Fruit fly (Drosophila melanogaster) whole organism, prepupa: Measurements from ENCODE around the gene CG46244.

Experiments used
- Blimp-1 ChIP-seq: fragments of 200-800 bp; sonication (Bioruptor generic); optimal IDR thresholded peaks from 3 replicates; lab custom pipeline; 2017; ENCODE audit warnings: missing biosample characterization, missing genetic modification characterization, mild to moderate bottlenecking, moderate library complexity, missing genetic modification reagents
- CG10631 ChIP-seq: fragments of 200-800 bp; sonication (Bioruptor generic); optimal IDR thresholded peaks from 2 replicates; lab custom pipeline; 2016; ENCODE audit warnings: missing biosample characterization, missing genetic modification characterization
- CG10669 ChIP-seq: fragments of 200-800 bp; sonication (Bioruptor generic); optimal IDR thresholded peaks from 3 replicates; lab custom pipeline; 2018; ENCODE audit warnings: missing biosample characterization, mild to moderate bottlenecking, missing genetic modification characterization, moderate library complexity
- CG11294 ChIP-seq: fragments of 200-800 bp; sonication (Bioruptor generic); IDR thresholded peaks from 2 replicates; pipeline ENCODE4 v1.3.6; 2022; ENCODE audit warnings: missing biosample characterization, missing genetic modification characterization
- CG15336 ChIP-seq: fragments of 200-800 bp; sonication (Bioruptor generic); IDR thresholded peaks from 2 replicates; pipeline ENCODE4 v1.3.6; 2022; ENCODE audit warnings: missing biosample characterization, missing genetic modification characterization
- CG16779 ChIP-seq: fragments of 200-800 bp; sonication (Bioruptor generic); optimal IDR thresholded peaks from 3 replicates; lab custom pipeline; 2017; ENCODE audit warnings: missing biosample characterization, mild to moderate bottlenecking, missing genetic modification characterization
- CG3032 ChIP-seq: fragments of 200-800 bp; optimal IDR thresholded peaks from 2 replicates; lab custom pipeline; 2019; ENCODE audit warnings: missing biosample characterization, mild to moderate bottlenecking, missing genetic modification characterization, moderate library complexity
- CG31627 ChIP-seq: fragments of 200-800 bp; sonication (Bioruptor generic); optimal IDR thresholded peaks from 3 replicates; lab custom pipeline; 2016; ENCODE audit warnings: missing biosample characterization, missing genetic modification characterization
- CG32006 ChIP-seq: fragments of 200-800 bp; sonication (Bioruptor generic); optimal IDR thresholded peaks from 3 replicates; lab custom pipeline; 2017; ENCODE audit warnings: missing biosample characterization, mild to moderate bottlenecking, missing genetic modification characterization
- CG3919 ChIP-seq: fragments of 200-800 bp; sonication (Bioruptor generic); optimal IDR thresholded peaks from 3 replicates; lab custom pipeline; 2016; ENCODE audit warnings: missing biosample characterization, missing genetic modification characterization
- CG4318 ChIP-seq: fragments of 200-800 bp; sonication (Bioruptor generic); optimal IDR thresholded peaks from 3 replicates; lab custom pipeline; 2017; ENCODE audit warnings: missing biosample characterization, mild to moderate bottlenecking, missing genetic modification characterization
- CG6163 ChIP-seq: fragments of 200-800 bp; sonication (Bioruptor generic); IDR thresholded peaks from 3 replicates; pipeline ENCODE4 v1.3.6; 2022; ENCODE audit warnings: missing biosample characterization, missing genetic modification characterization
- CG6808 ChIP-seq: fragments of 200-800 bp; sonication (Bioruptor generic); optimal IDR thresholded peaks from 3 replicates; lab custom pipeline; 2017; ENCODE audit warnings: missing biosample characterization, missing genetic modification characterization, mild to moderate bottlenecking, moderate library complexity, missing genetic modification reagents
- CG7368 ChIP-seq: fragments of 200-800 bp; sonication (Bioruptor generic); optimal IDR thresholded peaks from 3 replicates; lab custom pipeline; 2016; ENCODE audit warnings: missing biosample characterization, missing genetic modification characterization
- CG8119 ChIP-seq: fragments of 200-800 bp; sonication (Bioruptor generic); IDR thresholded peaks from 3 replicates; pipeline ENCODE4 v1.3.6; 2022; ENCODE audit warnings: missing biosample characterization, missing genetic modification characterization
- CG8319 ChIP-seq: fragments of 200-800 bp; sonication (Bioruptor generic); optimal IDR thresholded peaks from 3 replicates; lab custom pipeline; 2016; ENCODE audit warnings: missing biosample characterization, missing genetic modification characterization
- Eip75B ChIP-seq: fragments of 200-800 bp; sonication (Bioruptor generic); optimal IDR thresholded peaks from 3 replicates; lab custom pipeline; 2016; ENCODE audit warnings: missing biosample characterization, missing genetic modification characterization
- Eip78C ChIP-seq: fragments of 200-800 bp; sonication (Bioruptor generic); peaks from one replicate; lab custom pipeline; 2016; ENCODE audit warnings: missing biosample characterization, missing genetic modification characterization
- Eip93F ChIP-seq: fragments of 200-800 bp; sonication (Bioruptor generic); optimal IDR thresholded peaks from 2 replicates; lab custom pipeline; 2016; ENCODE audit warnings: missing biosample characterization, mild to moderate bottlenecking, missing genetic modification characterization
- Hr38 ChIP-seq: sonication (Bioruptor generic); optimal IDR thresholded peaks from 2 replicates; lab custom pipeline; 2016; ENCODE audit warnings: missing biosample characterization, missing genetic modification characterization
- Hr4 ChIP-seq: fragments of 200-800 bp; sonication (Bioruptor generic); optimal IDR thresholded peaks from 3 replicates; lab custom pipeline; 2016; ENCODE audit warnings: missing biosample characterization, missing genetic modification characterization
- OdsH ChIP-seq: fragments of 200-800 bp; sonication (Bioruptor generic); optimal IDR thresholded peaks from 3 replicates; lab custom pipeline; 2016; ENCODE audit warnings: missing biosample characterization, missing genetic modification characterization
- Smox ChIP-seq: fragments of 200-800 bp; sonication (Bioruptor generic); optimal IDR thresholded peaks from 3 replicates; lab custom pipeline; 2016; ENCODE audit warnings: missing biosample characterization, missing genetic modification characterization
- Sox14 ChIP-seq: fragments of 200-800 bp; sonication (Bioruptor generic); optimal IDR thresholded peaks from 3 replicates; lab custom pipeline; 2016; ENCODE audit warnings: missing biosample characterization, missing genetic modification characterization
- acj6 ChIP-seq: fragments of 200-800 bp; sonication (Bioruptor generic); optimal IDR thresholded peaks from 3 replicates; lab custom pipeline; 2016; ENCODE audit warnings: missing biosample characterization, missing genetic modification characterization
- cyc ChIP-seq: fragments of 200-800 bp; sonication (Bioruptor generic); optimal IDR thresholded peaks from 3 replicates; lab custom pipeline; 2016; ENCODE audit warnings: missing biosample characterization, missing genetic modification characterization
- fd85E ChIP-seq: fragments of 200-800 bp; sonication (Bioruptor generic); optimal IDR thresholded peaks from 3 replicates; lab custom pipeline; 2016; ENCODE audit warnings: missing biosample characterization, missing genetic modification characterization
- fkh ChIP-seq: fragments of 200-800 bp; sonication (Bioruptor generic); optimal IDR thresholded peaks from 3 replicates; lab custom pipeline; 2017; ENCODE audit warnings: missing biosample characterization, mild to moderate bottlenecking, missing genetic modification characterization, moderate library complexity
- lz ChIP-seq: fragments of 200-800 bp; sonication (Bioruptor generic); optimal IDR thresholded peaks from 3 replicates; lab custom pipeline; 2016; ENCODE audit warnings: missing biosample characterization, missing genetic modification characterization
- net ChIP-seq: fragments of 200-800 bp; sonication (Bioruptor generic); optimal IDR thresholded peaks from 3 replicates; lab custom pipeline; 2016; ENCODE audit warnings: missing biosample characterization, missing genetic modification characterization
- pdm3 ChIP-seq: fragments of 200-800 bp; sonication (Bioruptor generic); optimal IDR thresholded peaks from 3 replicates; lab custom pipeline; 2016; ENCODE audit warnings: missing biosample characterization, missing genetic modification characterization
- salr ChIP-seq, 2 experiments: fragments of 200-800 bp; sonication (Bioruptor generic); optimal IDR thresholded peaks; 3 replicates each; lab custom pipeline; 2016 to 2018; ENCODE audit warnings: missing biosample characterization in 2 of 2, missing genetic modification characterization in 2 of 2, mild to moderate bottlenecking in 1 of 2
- svp ChIP-seq: fragments of 200-800 bp; sonication (Bioruptor generic); peaks from one replicate; lab custom pipeline; 2016; ENCODE audit warnings: missing biosample characterization, missing genetic modification characterization
- topi ChIP-seq: fragments of 200-800 bp; sonication (Bioruptor generic); optimal IDR thresholded peaks from 3 replicates; lab custom pipeline; 2016; ENCODE audit warnings: missing biosample characterization, missing genetic modification characterization

Gene CG46244

DNA sequence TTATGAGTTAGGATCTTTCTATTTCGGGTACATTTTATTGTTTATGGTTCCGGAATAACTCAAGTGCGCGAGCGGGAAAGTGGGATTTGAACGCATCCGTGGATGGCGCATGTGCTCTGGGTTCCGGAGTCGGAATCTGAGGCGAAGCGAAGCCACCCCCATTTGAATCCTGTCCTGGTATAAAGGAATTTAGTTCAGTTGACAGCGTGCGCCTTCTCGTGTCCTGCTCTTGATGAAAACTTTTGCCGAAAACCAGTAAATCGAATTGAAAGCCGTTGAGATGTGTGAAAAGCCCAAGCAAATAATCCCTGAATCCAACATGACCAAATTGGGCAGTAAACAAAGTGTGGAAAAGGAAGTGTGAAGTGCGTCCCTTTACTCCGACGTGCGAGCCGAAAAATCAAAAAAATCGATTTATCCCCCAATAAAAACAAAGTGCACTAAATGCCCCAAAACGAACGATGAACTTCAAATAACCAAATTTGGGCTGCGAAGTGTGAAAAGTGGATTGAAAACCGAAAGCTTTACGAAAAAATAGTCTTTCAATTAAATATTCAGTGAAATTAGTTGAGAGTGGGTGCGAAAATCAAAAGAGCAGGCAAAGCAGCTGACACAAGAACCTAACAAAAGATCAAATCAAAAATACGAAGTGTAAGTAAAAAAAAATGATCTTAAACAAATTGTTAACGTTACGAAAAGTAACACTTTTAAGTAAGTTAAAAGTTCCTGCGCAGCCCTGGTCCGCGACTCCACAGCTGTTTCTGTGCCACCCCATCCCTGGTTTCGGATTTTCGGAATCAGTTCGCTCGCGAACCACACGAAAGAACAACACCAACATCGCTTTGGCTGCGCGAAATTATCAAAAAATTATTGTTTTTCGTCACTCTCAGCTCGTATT is 19.7 kb upstream of the CG46244 start, which contains the start of gene Lar (continued):
- TF ChIP-seq Sox14 (GFP tag; lab: Kevin White, UChicago) (peak; percentile 59), CG31627 (GFP tag; lab: Kevin White, UChicago) (peak; percentile 67), Blimp-1 (GFP tag; lab: Kevin White, UChicago) (no peak), CG3032 (peak; percentile 47), Eip75B (GFP tag; lab: Kevin White, UChicago) (peak; percentile 63), CG16779 (tag; lab: Kevin White, UChicago) (no peak), CG4318 (GFP tag; lab: Kevin White, UChicago) (no peak), Smox (GFP tag; lab: Kevin White, UChicago) (peak; percentile 26), CG10669 (GFP tag; lab: Kevin White, UChicago) (peak; percentile 22), pdm3 (GFP tag; lab: Kevin White, UChicago) (peak; percentile 55)

DNA sequence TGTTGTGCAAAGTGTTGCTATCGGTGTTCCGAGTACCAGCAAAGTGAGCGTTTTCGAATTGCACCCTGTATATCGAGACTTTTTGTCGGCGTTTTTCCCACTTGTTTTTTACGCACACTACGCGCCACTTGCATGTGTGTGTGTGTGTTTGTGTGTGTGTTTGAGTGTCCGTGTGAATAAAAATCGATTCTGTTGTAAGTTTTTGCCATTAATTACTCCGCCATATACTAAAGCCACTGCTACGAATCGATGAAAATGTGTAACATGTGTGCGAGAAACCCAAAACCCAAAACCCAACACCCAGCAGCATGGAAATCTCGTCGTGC is 19.1 kb upstream of the CG46244 start:
- TF ChIP-seq CG15336: no peak
- TF ChIP-seq CG32006 (GFP tag; lab: Kevin White, UChicago): peak; percentile 29
- TF ChIP-seq, all 60 proteins: peak for 1

DNA sequence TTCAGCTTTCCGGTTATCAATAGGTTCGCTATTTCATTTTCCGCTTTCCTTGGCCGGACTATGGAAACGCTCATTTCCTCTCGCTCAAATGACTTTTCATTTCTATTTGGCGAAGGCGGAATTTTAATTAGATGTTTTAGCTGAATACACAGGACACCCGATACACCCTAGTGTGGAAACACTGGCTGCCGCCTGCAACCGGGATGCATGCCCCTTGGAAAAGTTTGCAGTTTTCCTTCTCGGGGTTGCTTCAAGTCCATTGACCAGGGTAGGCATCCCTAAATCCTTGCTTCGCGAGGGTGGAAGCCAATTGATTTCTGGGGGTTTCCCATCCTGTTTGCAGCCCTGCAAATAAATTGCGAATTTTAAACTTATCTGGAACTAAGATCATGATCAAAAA is 17.4 kb upstream of the CG46244 start:
- TF ChIP-seq Sox14 (GFP tag; lab: Kevin White, UChicago) (no peak), CG10631 (no peak), Hr4 (GFP tag; lab: Kevin White, UChicago) (no peak), Eip93F (GFP tag; lab: Kevin White, UChicago) (no peak), CG6808 (GFP tag; lab: Kevin White, UChicago) (no peak), svp (GFP tag; lab: Kevin White, UChicago) (no peak), CG11294 (no peak), pdm3 (GFP tag; lab: Kevin White, UChicago) (no peak), CG10669 (GFP tag; lab: Kevin White, UChicago) (no peak), Eip75B (GFP tag; lab: Kevin White, UChicago) (no peak), lz (GFP tag; lab: Kevin White, UChicago) (no peak)

DNA sequence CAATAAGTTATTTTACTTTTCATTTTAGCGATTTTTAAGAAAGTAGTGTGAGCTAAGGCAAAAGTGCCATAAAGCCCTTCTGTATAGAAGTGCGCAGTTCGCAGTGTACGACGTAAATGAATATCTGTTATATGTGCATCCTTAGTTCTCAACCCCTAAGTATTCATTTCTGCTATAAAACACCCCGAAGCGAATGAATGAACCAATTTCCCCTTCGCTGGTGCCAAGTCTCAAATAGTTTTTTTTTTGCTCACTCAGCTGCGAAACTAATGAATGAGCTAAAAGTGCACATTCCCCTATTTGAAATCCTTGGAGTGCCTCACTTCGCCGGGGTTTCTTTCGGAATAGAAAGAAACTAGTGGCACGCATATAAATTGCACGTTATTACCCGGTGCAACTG is 15.7 kb upstream of the CG46244 start:
- TF ChIP-seq CG7368 (GFP tag; lab: Kevin White, UChicago): no peak
- no peak for TF ChIP-seq CG11294
- no peak for TF ChIP-seq Eip78C (GFP tag; lab: Kevin White, UChicago)
- no peak for TF ChIP-seq topi (GFP tag; lab: Kevin White, UChicago)
- no peak for TF ChIP-seq fd85E (GFP tag; lab: Kevin White, UChicago)
- no peak for TF ChIP-seq CG8119 (GFP tag; lab: Robert Waterston, UW)
- TF ChIP-seq CG3032: no peak
- TF ChIP-seq lz (GFP tag; lab: Kevin White, UChicago): no peak
- TF ChIP-seq cyc (GFP tag; lab: Kevin White, UChicago): no peak
- TF ChIP-seq CG3919 (GFP tag; lab: Kevin White, UChicago): no peak
- no peak for TF ChIP-seq CG31627 (GFP tag; lab: Kevin White, UChicago)
- no peak for TF ChIP-seq CG4318 (GFP tag; lab: Kevin White, UChicago)
- no peak for TF ChIP-seq net (GFP tag; lab: Kevin White, UChicago)
- TF ChIP-seq OdsH (GFP tag; lab: Kevin White, UChicago): no peak
- TF ChIP-seq CG6163: no peak
- no peak for TF ChIP-seq fkh
- TF ChIP-seq Hr4 (GFP tag; lab: Kevin White, UChicago): no peak
- no peak for TF ChIP-seq Hr38

DNA sequence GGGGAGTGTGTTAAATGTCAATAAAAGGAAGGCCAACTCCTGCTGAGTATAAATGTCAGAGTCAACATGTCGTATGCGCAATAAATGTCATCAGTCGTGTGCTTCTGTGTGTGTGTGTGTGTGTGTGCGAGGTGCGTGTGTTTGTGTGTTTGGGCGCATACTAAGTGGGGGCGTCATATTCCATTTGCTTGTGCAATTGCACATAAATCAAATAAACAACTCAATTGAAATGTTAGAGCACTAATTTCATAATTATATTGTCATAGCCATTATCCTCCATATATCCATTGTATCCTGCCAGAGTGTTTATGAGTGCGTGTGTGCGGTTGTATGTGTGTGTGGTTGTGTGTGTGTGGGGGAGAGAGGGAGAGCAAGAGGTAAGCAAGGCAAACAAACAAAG is 12.3 kb upstream of the CG46244 start:
- TF ChIP-seq CG6808 (GFP tag; lab: Kevin White, UChicago): no peak
- TF ChIP-seq CG15336: no peak
- no peak for TF ChIP-seq acj6 (GFP tag; lab: Kevin White, UChicago)
- TF ChIP-seq CG3919 (GFP tag; lab: Kevin White, UChicago): no peak
- TF ChIP-seq Eip75B (GFP tag; lab: Kevin White, UChicago): no peak
- TF ChIP-seq CG8319 (GFP tag; lab: Kevin White, UChicago): no peak
- TF ChIP-seq CG10669 (GFP tag; lab: Kevin White, UChicago): no peak
- no peak for TF ChIP-seq Sox14 (GFP tag; lab: Kevin White, UChicago)
- TF ChIP-seq salr (GFP tag; optimal IDR thresholded peaks at IDR 0.05; lab: Kevin White, UChicago): no peak
- no peak for TF ChIP-seq fd85E (GFP tag; lab: Kevin White, UChicago)
